Worm (Caenorhabditis elegans) whole organism, young adult: ENCODE measurements around the gene mcm-3AP.

ENCODE experiments used
- B0019.2 ChIP-seq: fragments of 200-800 bp; sonication (Bioruptor generic); conservative IDR thresholded peaks from 2 replicates; pipeline ENCODE4 v1.3.6; 2022; ENCODE audit warnings: missing genetic modification reagents, missing genetic modification characterization, missing compliant biosample characterization
- C06A6.2 ChIP-seq: fragments of 200-800 bp; sonication (Bioruptor generic); conservative IDR thresholded peaks from 2 replicates; pipeline ENCODE4 v1.3.6; 2022; ENCODE audit warnings: missing genetic modification characterization, missing compliant biosample characterization
- D2030.7 ChIP-seq: fragments of 200-800 bp; sonication (Bioruptor generic); IDR thresholded peaks from 2 replicates; pipeline ENCODE4 v1.3.6; 2022; ENCODE audit warnings: missing genetic modification reagents, missing genetic modification characterization, missing compliant biosample characterization
- F33H1.4 ChIP-seq: fragments of 200-800 bp; sonication (Bioruptor generic); IDR thresholded peaks from 2 replicates; pipeline ENCODE4 v1.3.6; 2022; ENCODE audit warnings: missing genetic modification reagents, missing genetic modification characterization, missing compliant biosample characterization
- F37B4.10 ChIP-seq: fragments of 200-800 bp; sonication (Bioruptor generic); IDR thresholded peaks from 2 replicates; pipeline ENCODE4 v1.3.6; 2022; ENCODE audit warnings: missing genetic modification characterization, missing compliant biosample characterization
- F39B2.1 ChIP-seq: fragments of 200-800 bp; sonication (Bioruptor generic); IDR thresholded peaks from 2 replicates; pipeline ENCODE4 v1.3.6; 2022; ENCODE audit warnings: missing genetic modification reagents, missing genetic modification characterization, missing compliant biosample characterization
- F49E8.2 ChIP-seq: sonication (generic microtip); optimal IDR thresholded peaks from 3 replicates; lab custom pipeline; 2017; ENCODE audit warnings: missing genetic modification characterization, mild to moderate bottlenecking, missing compliant biosample characterization, antibody characterized with exemption, moderate library complexity; ENCODE audit not compliant: insufficient read depth
- K11D2.4 ChIP-seq: fragments of 200-800 bp; sonication (Bioruptor generic); IDR thresholded peaks from 2 replicates; pipeline ENCODE4 v1.3.6; 2022; ENCODE audit warnings: missing genetic modification reagents, missing genetic modification characterization, missing compliant biosample characterization
- Y67H2A.10 ChIP-seq: fragments of 200-800 bp; sonication (Bioruptor generic); conservative IDR thresholded peaks from 2 replicates; pipeline ENCODE4 v1.3.6; 2022; ENCODE audit warnings: missing genetic modification reagents, missing genetic modification characterization, missing compliant biosample characterization
- Y79H2A.3 ChIP-seq: fragments of 200-800 bp; sonication (Bioruptor generic); conservative IDR thresholded peaks from 2 replicates; pipeline ENCODE4 v1.3.6; 2022; ENCODE audit warnings: missing genetic modification reagents, missing genetic modification characterization, missing compliant biosample characterization
- ama-1 ChIP-seq, 3 experiments: fragments of 150-350 bp in 1 of 3; sonication (generic microtip) in 2 of 3; optimal IDR thresholded peaks; 2 replicates each; lab custom pipeline; 2014 to 2018; ENCODE audit warnings: missing biosample characterization in 2 of 3, missing genetic modification characterization in 2 of 3, missing genetic modification reagents in 2 of 3
- aptf-2 ChIP-seq: fragments of 200-800 bp; sonication (Bioruptor generic); conservative IDR thresholded peaks from 2 replicates; pipeline ENCODE4 v1.3.6; 2022; ENCODE audit warnings: missing genetic modification reagents, missing genetic modification characterization, missing compliant biosample characterization
- bed-2 ChIP-seq: fragments of 200-800 bp; sonication (Bioruptor generic); IDR thresholded peaks from 2 replicates; pipeline ENCODE4 v1.3.6; 2022; ENCODE audit warnings: missing genetic modification reagents, missing genetic modification characterization, missing compliant biosample characterization
- ccch-3 ChIP-seq: fragments of 200-800 bp; sonication (Bioruptor generic); optimal IDR thresholded peaks from 2 replicates; lab custom pipeline; 2018; ENCODE audit warnings: mild to moderate bottlenecking, missing genetic modification characterization, missing compliant biosample characterization
- cebp-2 ChIP-seq: fragments of 200-800 bp; sonication (Bioruptor generic); IDR thresholded peaks from 2 replicates; pipeline ENCODE4 v1.3.6; 2022; ENCODE audit warnings: missing genetic modification characterization, missing compliant biosample characterization
- ceh-27 ChIP-seq: fragments of 200-800 bp; sonication (Bioruptor generic); optimal IDR thresholded peaks from 2 replicates; lab custom pipeline; 2018; ENCODE audit warnings: mild to moderate bottlenecking, missing genetic modification characterization, moderate library complexity, missing compliant biosample characterization
- ceh-40 ChIP-seq: fragments of 200-800 bp; sonication (Bioruptor generic); IDR thresholded peaks from 2 replicates; pipeline ENCODE4 v1.3.6; 2022; ENCODE audit warnings: missing genetic modification characterization, missing compliant biosample characterization
- ceh-58 ChIP-seq: fragments of 200-800 bp; sonication (Bioruptor generic); IDR thresholded peaks from 2 replicates; pipeline ENCODE4 v1.3.6; 2022; ENCODE audit warnings: missing genetic modification characterization, missing compliant biosample characterization
- ceh-91 ChIP-seq: fragments of 200-800 bp; sonication (Bioruptor generic); IDR thresholded peaks from 2 replicates; pipeline ENCODE4 v1.3.6; 2022; ENCODE audit warnings: missing genetic modification reagents, missing genetic modification characterization, missing compliant biosample characterization
- die-1 ChIP-seq: sonication (generic microtip); optimal IDR thresholded peaks from 2 replicates; lab custom pipeline; 2016; ENCODE audit warnings: missing genotype, mild to moderate bottlenecking, missing genetic modification characterization, missing compliant biosample characterization
- egl-18 ChIP-seq: fragments of 200-800 bp; sonication (Bioruptor generic); IDR thresholded peaks from 2 replicates; pipeline ENCODE4 v1.3.6; 2022; ENCODE audit warnings: missing genetic modification reagents, missing genetic modification characterization, missing compliant biosample characterization
- egrh-3 ChIP-seq: fragments of 200-800 bp; sonication (Bioruptor generic); IDR thresholded peaks from 2 replicates; pipeline ENCODE4 v1.3.6; 2022; ENCODE audit warnings: missing genetic modification reagents, missing genetic modification characterization, missing compliant biosample characterization
- ets-4 ChIP-seq: fragments of 200-800 bp; sonication (Bioruptor generic); optimal IDR thresholded peaks from 2 replicates; lab custom pipeline; 2018; ENCODE audit warnings: mild to moderate bottlenecking, missing genetic modification characterization, missing compliant biosample characterization
- hlh-26 ChIP-seq: fragments of 200-800 bp; sonication (Bioruptor generic); conservative IDR thresholded peaks from 2 replicates; pipeline ENCODE4 v1.3.6; 2022; ENCODE audit warnings: missing genetic modification reagents, missing genetic modification characterization, missing compliant biosample characterization
- hmg-1.2 ChIP-seq: fragments of 200-800 bp; sonication (Bioruptor generic); IDR thresholded peaks from 2 replicates; pipeline ENCODE4 v1.3.6; 2022; ENCODE audit warnings: missing genetic modification reagents, missing genetic modification characterization, missing compliant biosample characterization
- lin-35 ChIP-seq, 3 experiments: fragments of 150-350 bp in 2 of 3; sonication (generic microtip) in 1 of 3; optimal IDR thresholded peaks; 2 replicates each; lab custom pipeline; 2014 to 2018; ENCODE audit warnings: missing biosample characterization in 3 of 3, missing genetic modification characterization in 3 of 3, missing genetic modification reagents in 3 of 3
- lin-40 ChIP-seq: sonication (generic microtip); optimal IDR thresholded peaks from 2 replicates; lab custom pipeline; 2016; ENCODE audit warnings: missing genetic modification characterization, mild to moderate bottlenecking, missing compliant biosample characterization, missing genotype, missing genetic modification reagents
- lir-1 ChIP-seq: fragments of 200-800 bp; sonication (Bioruptor generic); conservative IDR thresholded peaks from 2 replicates; pipeline ENCODE4 v1.3.6; 2022; ENCODE audit warnings: missing genetic modification reagents, missing genetic modification characterization, missing compliant biosample characterization
- lsl-1 ChIP-seq: fragments of 200-800 bp; sonication (Bioruptor generic); optimal IDR thresholded peaks from 2 replicates; lab custom pipeline; 2018; ENCODE audit warnings: mild to moderate bottlenecking, missing genetic modification characterization, moderate library complexity, missing compliant biosample characterization
- madf-3 ChIP-seq: fragments of 200-800 bp; sonication (Bioruptor generic); IDR thresholded peaks from 2 replicates; pipeline ENCODE4 v1.3.6; 2022; ENCODE audit warnings: missing genetic modification reagents, missing genetic modification characterization, missing compliant biosample characterization
- madf-8 ChIP-seq: fragments of 200-800 bp; sonication (Bioruptor generic); conservative IDR thresholded peaks from 2 replicates; pipeline ENCODE4 v1.3.6; 2022; ENCODE audit warnings: missing genetic modification reagents, missing genetic modification characterization, missing compliant biosample characterization
- nfyb-1 ChIP-seq: fragments of 200-800 bp; sonication (Bioruptor generic); IDR thresholded peaks from 2 replicates; pipeline ENCODE4 v1.3.6; 2022; ENCODE audit warnings: missing genetic modification reagents, missing genetic modification characterization, missing compliant biosample characterization
- nhr-120 ChIP-seq: fragments of 200-800 bp; sonication (Bioruptor generic); IDR thresholded peaks from 2 replicates; pipeline ENCODE4 v1.3.6; 2022; ENCODE audit warnings: missing genetic modification characterization, missing compliant biosample characterization
- nhr-27 ChIP-seq: fragments of 200-800 bp; sonication (Bioruptor generic); optimal IDR thresholded peaks from 2 replicates; lab custom pipeline; 2018; ENCODE audit warnings: mild to moderate bottlenecking, missing genetic modification characterization, moderate library complexity, missing compliant biosample characterization
- pbrm-1 ChIP-seq: fragments of 200-800 bp; sonication (Bioruptor generic); IDR thresholded peaks from 2 replicates; pipeline ENCODE4 v1.3.6; 2022; ENCODE audit warnings: missing genetic modification reagents, missing genetic modification characterization, missing compliant biosample characterization
- pha-4 ChIP-seq: fragments of 150-350 bp; sonication (generic microtip); optimal IDR thresholded peaks from 2 replicates; lab custom pipeline; 2014; ENCODE audit warnings: missing biosample characterization, missing genetic modification reagents, missing genetic modification characterization
- snpc-1.3 ChIP-seq: sonication (generic microtip); optimal IDR thresholded peaks from 2 replicates; lab custom pipeline; 2017; ENCODE audit warnings: missing genetic modification characterization, mild to moderate bottlenecking, missing compliant biosample characterization, antibody characterized with exemption, moderate library complexity, missing genotype, missing genetic modification reagents; ENCODE audit not compliant: insufficient read depth
- tbp1 ChIP-seq: fragments of 200-800 bp; sonication (Bioruptor generic); optimal IDR thresholded peaks from 2 replicates; lab custom pipeline; 2018; ENCODE audit warnings: mild to moderate bottlenecking, missing genetic modification characterization, missing compliant biosample characterization
- xnd-1 ChIP-seq: sonication (generic microtip); optimal IDR thresholded peaks from 2 replicates; lab custom pipeline; 2016; ENCODE audit warnings: missing genotype, missing genetic modification reagents, missing genetic modification characterization, missing compliant biosample characterization
- ztf-26 ChIP-seq: sonication (generic microtip); optimal IDR thresholded peaks from 2 replicates; lab custom pipeline; 2017; ENCODE audit warnings: missing genetic modification characterization, missing compliant biosample characterization
- ztf-6 ChIP-seq: fragments of 200-800 bp; sonication (Bioruptor generic); IDR thresholded peaks from 2 replicates; pipeline ENCODE4 v1.3.6; 2022; ENCODE audit warnings: missing genetic modification reagents, missing genetic modification characterization, missing compliant biosample characterization

mcm-3AP gene

ce11 chrIV:7914991-7915390 is 33.5 kb upstream of the mcm-3AP start, which contains the start of gene C49H3.4:
Gene C49H3.4, plus strand, starts transcription at chrIV:7915291.
- no peak for TF ChIP-seq F49E8.2 (tag; lab: Kevin White, UChicago)
- TF ChIP-seq madf-3 (GFP tag; lab: Robert Waterston, UW), result 0 out of 2 replicates have a peak, but pooled peaks have one; percentile 3

- TF ChIP-seq aptf-2 (GFP tag; lab: Robert Waterston, UW) (no peak), xnd-1 (tag; lab: Kevin White, UChicago) (no peak)
Measured at ce11 chrIV:7916907-7917306, 31.6 kb upstream of the mcm-3AP start.

- TF ChIP-seq pbrm-1 (no peak), ceh-58 (GFP tag; lab: Robert Waterston, UW) (no peak), hlh-26 (GFP tag; lab: Robert Waterston, UW) (no peak), ccch-3 (GFP tag; lab: Kevin White, UChicago) (no peak), lir-1 (GFP tag; lab: Robert Waterston, UW) (no peak), ceh-40 (GFP tag; lab: Robert Waterston, UW) (no peak), madf-8 (GFP tag; lab: Robert Waterston, UW) (no peak), D2030.7 (GFP tag; lab: Robert Waterston, UW) (no peak), nfyb-1 (GFP tag; lab: Robert Waterston, UW) (no peak), Y79H2A.3 (GFP tag; lab: Robert Waterston, UW) (no peak), Y67H2A.10 (GFP tag; lab: Robert Waterston, UW) (no peak), K11D2.4 (no peak), F39B2.1 (GFP tag; lab: Robert Waterston, UW) (no peak), cebp-2 (no peak), nhr-27 (tag; lab: Kevin White, UChicago) (no peak), egl-18 (GFP tag; lab: Robert Waterston, UW) (no peak)
Measured at ce11 chrIV:7917881-7918280, 30.6 kb upstream of the mcm-3AP start.

- TF ChIP-seq ztf-6 (GFP tag; lab: Robert Waterston, UW), result no peak
- TF ChIP-seq pha-4 (tag; lab: Kevin White, UChicago), result no peak
- no peak for TF ChIP-seq hmg-1.2 (GFP tag; lab: Robert Waterston, UW)
- no peak for TF ChIP-seq lin-35 (GFP tag; optimal IDR thresholded peaks at IDR 0.05; lab: Kevin White, UChicago)
- TF ChIP-seq bed-2 (GFP tag; lab: Robert Waterston, UW), result no peak
- TF ChIP-seq lsl-1, result no peak
Measured at ce11 chrIV:7920126-7920525, 28.3 kb upstream of the mcm-3AP start, which contains the start of gene C49H3.16. Gene C49H3.16, plus strand, starts transcription at chrIV:7920426.

ce11 chrIV:7923982-7924480 is 24.4 kb upstream of the mcm-3AP start, which contains the start of the genes xpo-3 and C49H3.3:
Gene xpo-3, minus strand, starts transcription at chrIV:7924032.
Gene C49H3.3, plus strand, starts transcription at chrIV:7924350.
- no peak for TF ChIP-seq ets-4 (GFP tag; lab: Kevin White, UChicago)
- TF ChIP-seq lir-1 (GFP tag; lab: Robert Waterston, UW), result no peak
- TF ChIP-seq snpc-1.3 (tag; lab: Kevin White, UChicago), result no peak
- no peak for TF ChIP-seq ceh-91 (GFP tag; lab: Robert Waterston, UW)
- no peak for TF ChIP-seq ceh-40 (GFP tag; lab: Robert Waterston, UW)
- TF ChIP-seq ama-1 (optimal IDR thresholded peaks at IDR 0.05; lab: Kevin White, UChicago), result no peak
- TF ChIP-seq ama-1 (GFP tag; optimal IDR thresholded peaks at IDR 0.05; lab: Kevin White, UChicago), result no peak
- TF ChIP-seq tbp1 (GFP tag; lab: Kevin White, UChicago), result no peak
- TF ChIP-seq nfyb-1 (GFP tag; lab: Robert Waterston, UW), result no peak
- no peak for TF ChIP-seq nhr-27 (tag; lab: Kevin White, UChicago)
- TF ChIP-seq lin-40 (tag; lab: Kevin White, UChicago), result no peak
- no peak for TF ChIP-seq B0019.2 (GFP tag; lab: Robert Waterston, UW)
- TF ChIP-seq ceh-27 (GFP tag; lab: Kevin White, UChicago), result no peak
- TF ChIP-seq egrh-3, result no peak
- no peak for TF ChIP-seq F37B4.10 (GFP tag; lab: Robert Waterston, UW)
- TF ChIP-seq C06A6.2, result no peak
- TF ChIP-seq die-1 (tag; lab: Kevin White, UChicago), result no peak
- TF ChIP-seq ztf-26, result no peak
- TF ChIP-seq D2030.7 (GFP tag; lab: Robert Waterston, UW), result no peak
- TF ChIP-seq F49E8.2 (tag; lab: Kevin White, UChicago), result no peak
- TF ChIP-seq F33H1.4, result peak; percentile 74
- TF ChIP-seq nhr-120 (GFP tag; lab: Robert Waterston, UW), result no peak
- peak; percentile 17; the same call in 1 of the 2 replicates for TF ChIP-seq hmg-1.2 (GFP tag; lab: Robert Waterston, UW)
